Worm (Caenorhabditis elegans) whole organism, L4 larva: ENCODE measurements around the gene sulp-7.

Experiments
- D1046.2 ChIP-seq: fragments of 200-800 bp; sonication (Bioruptor generic); IDR thresholded peaks from 2 replicates; pipeline ENCODE4 v1.3.6; 2022; ENCODE audit warnings: missing genetic modification characterization, missing compliant biosample characterization
- F44E2.7 ChIP-seq: fragments of 200-800 bp; sonication (Bioruptor generic); IDR thresholded peaks from 2 replicates; pipeline ENCODE4 v2.1.2; 2022; ENCODE audit warnings: missing genetic modification characterization, missing compliant biosample characterization
- R02D3.7 ChIP-seq: fragments of 150-350 bp; sonication (generic microtip); optimal IDR thresholded peaks from 3 replicates; lab custom pipeline; 2014; ENCODE audit warnings: missing biosample characterization, missing genetic modification characterization
- Y105C5A.15 ChIP-seq: fragments of 200-800 bp; sonication (Bioruptor generic); IDR thresholded peaks from 2 replicates; pipeline ENCODE4 v1.3.6; 2022; ENCODE audit warnings: missing genetic modification characterization, missing compliant biosample characterization
- Y48G9A.11 ChIP-seq: fragments of 200-800 bp; sonication (Bioruptor generic); IDR thresholded peaks from 2 replicates; pipeline ENCODE4 v1.3.6; 2022; ENCODE audit warnings: missing genetic modification reagents, missing genetic modification characterization, missing compliant biosample characterization
- attf-4 ChIP-seq: sonication (generic microtip); optimal IDR thresholded peaks from 3 replicates; lab custom pipeline; 2017; ENCODE audit warnings: missing biosample characterization, missing genetic modification characterization
- ceh-20 ChIP-seq: fragments of 200-800 bp; sonication (Bioruptor generic); IDR thresholded peaks from 2 replicates; pipeline ENCODE4 v1.3.6; 2022; ENCODE audit warnings: missing genetic modification reagents, missing genetic modification characterization, missing compliant biosample characterization
- ceh-28 ChIP-seq: fragments of 150-350 bp; optimal IDR thresholded peaks from 2 replicates; lab custom pipeline; 2014; ENCODE audit warnings: missing biosample characterization, missing genetic modification reagents, missing genetic modification characterization
- ceh-44 ChIP-seq: fragments of 200-800 bp; sonication (Bioruptor generic); IDR thresholded peaks from 2 replicates; pipeline ENCODE4 v1.3.6; 2022; ENCODE audit warnings: missing genetic modification reagents, missing genetic modification characterization, missing compliant biosample characterization
- daf-12 ChIP-seq: fragments of 150-350 bp; optimal IDR thresholded peaks from 2 replicates; lab custom pipeline; 2014; ENCODE audit warnings: missing biosample characterization, missing genetic modification reagents, missing genetic modification characterization
- daf-19 ChIP-seq: fragments of 200-800 bp; sonication (Bioruptor generic); conservative IDR thresholded peaks from 2 replicates; pipeline ENCODE4 v1.3.6; 2022; ENCODE audit warnings: missing genetic modification characterization, missing compliant biosample characterization
- dmd-8 ChIP-seq: fragments of 200-800 bp; sonication (Bioruptor generic); IDR thresholded peaks from 2 replicates; pipeline ENCODE4 v1.3.6; 2022; ENCODE audit warnings: missing genetic modification characterization, missing compliant biosample characterization
- dpl-1 ChIP-seq: fragments of 150-350 bp; optimal IDR thresholded peaks from 2 replicates; lab custom pipeline; 2014; ENCODE audit warnings: missing biosample characterization, missing genetic modification reagents, missing genetic modification characterization
- duxl-1 ChIP-seq: sonication (generic microtip); optimal IDR thresholded peaks from 2 replicates; lab custom pipeline; 2016; ENCODE audit warnings: mild to moderate bottlenecking, missing genetic modification characterization, moderate library complexity, missing compliant biosample characterization; ENCODE audit not compliant: poor library complexity
- egl-27 ChIP-seq: sonication (generic microtip); optimal IDR thresholded peaks from 3 replicates; lab custom pipeline; 2017; ENCODE audit warnings: missing biosample characterization, missing genetic modification reagents, missing genetic modification characterization
- egl-43 ChIP-seq: fragments of 200-800 bp; sonication (Bioruptor generic); IDR thresholded peaks from 2 replicates; pipeline ENCODE4 v1.3.6; 2022; ENCODE audit warnings: missing genetic modification reagents, missing genetic modification characterization, missing compliant biosample characterization
- fkh-10 ChIP-seq: fragments of 150-350 bp; optimal IDR thresholded peaks from 2 replicates; lab custom pipeline; 2014; ENCODE audit warnings: missing biosample characterization, missing genetic modification reagents, missing genetic modification characterization
- fos-1 ChIP-seq: fragments of 150-350 bp; optimal IDR thresholded peaks from 2 replicates; lab custom pipeline; 2014; ENCODE audit warnings: missing biosample characterization, missing genetic modification characterization
- gei-8 ChIP-seq: fragments of 200-800 bp; sonication (Bioruptor generic); optimal IDR thresholded peaks from 2 replicates; lab custom pipeline; 2018; ENCODE audit warnings: mild to moderate bottlenecking, missing genetic modification characterization, missing compliant biosample characterization
- hlh-11 ChIP-seq: fragments of 200-800 bp; sonication (Bioruptor generic); optimal IDR thresholded peaks from 2 replicates; lab custom pipeline; 2018; ENCODE audit warnings: mild to moderate bottlenecking, missing genetic modification characterization, missing compliant biosample characterization
- hlh-30 ChIP-seq: sonication (generic microtip); optimal IDR thresholded peaks from 2 replicates; lab custom pipeline; 2017; ENCODE audit warnings: antibody characterized with exemption, mild to moderate bottlenecking, missing genetic modification characterization, missing compliant biosample characterization; ENCODE audit not compliant: insufficient read depth
- hmg-1.1 ChIP-seq: fragments of 200-800 bp; sonication (Bioruptor generic); IDR thresholded peaks from 2 replicates; pipeline ENCODE4 v1.3.6; 2022; ENCODE audit warnings: missing genetic modification reagents, missing genetic modification characterization, missing compliant biosample characterization
- lin-1 ChIP-seq: fragments of 200-800 bp; sonication (Bioruptor generic); IDR thresholded peaks from 2 replicates; pipeline ENCODE4 v1.3.6; 2022; ENCODE audit warnings: missing genetic modification reagents, missing genetic modification characterization, missing compliant biosample characterization
- lin-38 ChIP-seq: fragments of 200-800 bp; sonication (Bioruptor generic); IDR thresholded peaks from 2 replicates; pipeline ENCODE4 v1.3.6; 2022; ENCODE audit warnings: missing genetic modification reagents, missing genetic modification characterization, missing compliant biosample characterization
- lsy-2 ChIP-seq, 2 experiments: fragments of 150-350 bp in 1 of 2; sonication (generic microtip) in 1 of 2; optimal IDR thresholded peaks; 2 replicates each; lab custom pipeline; 2014 to 2017; ENCODE audit warnings: missing biosample characterization in 2 of 2, missing genetic modification characterization in 2 of 2
- madf-5 ChIP-seq, 2 experiments: fragments of 200-800 bp; sonication (Bioruptor generic); IDR thresholded peaks; 2 replicates each; pipeline ENCODE4 v1.3.6; 2022; ENCODE audit warnings: missing compliant biosample characterization in 2 of 2, missing genetic modification characterization in 2 of 2
- madf-9 ChIP-seq: fragments of 200-800 bp; sonication (Bioruptor generic); conservative IDR thresholded peaks from 2 replicates; pipeline ENCODE4 v1.3.6; 2022; ENCODE audit warnings: missing genetic modification reagents, missing genetic modification characterization, missing compliant biosample characterization
- mdl-1 ChIP-seq, 2 experiments: fragments of 150-350 bp in 1 of 2; sonication (generic microtip) in 1 of 2; optimal IDR thresholded peaks; 2 replicates each; lab custom pipeline; 2014 to 2017; ENCODE audit warnings: missing biosample characterization in 2 of 2, missing genetic modification characterization in 2 of 2
- mdt-29 ChIP-seq: fragments of 200-800 bp; sonication (Bioruptor generic); IDR thresholded peaks from 2 replicates; pipeline ENCODE4 v1.3.6; 2022; ENCODE audit warnings: missing genetic modification reagents, missing genetic modification characterization, missing compliant biosample characterization
- mep-1 ChIP-seq: fragments of 150-350 bp; sonication (generic microtip); optimal IDR thresholded peaks from 3 replicates; lab custom pipeline; 2014; ENCODE audit warnings: missing biosample characterization, missing genetic modification characterization
- mxl-2 ChIP-seq: fragments of 200-800 bp; sonication (Bioruptor generic); conservative IDR thresholded peaks from 2 replicates; pipeline ENCODE4 v1.3.6; 2022; ENCODE audit warnings: missing genetic modification reagents, missing genetic modification characterization, missing compliant biosample characterization
- mxl-3 ChIP-seq: fragments of 200-800 bp; sonication (Bioruptor generic); optimal IDR thresholded peaks from 2 replicates; lab custom pipeline; 2018; ENCODE audit warnings: mild to moderate bottlenecking, missing genetic modification characterization, missing compliant biosample characterization
- nhr-10 ChIP-seq: fragments of 150-350 bp; optimal IDR thresholded peaks from 2 replicates; lab custom pipeline; 2014; ENCODE audit warnings: missing biosample characterization, missing genetic modification characterization
- nhr-237 ChIP-seq: sonication (generic microtip); optimal IDR thresholded peaks from 2 replicates; lab custom pipeline; 2017; ENCODE audit warnings: missing biosample characterization, missing genetic modification characterization
- nhr-77 ChIP-seq: fragments of 150-350 bp; optimal IDR thresholded peaks from 2 replicates; lab custom pipeline; 2014; ENCODE audit warnings: missing biosample characterization, missing genetic modification characterization
- pha-4 ChIP-seq, 2 experiments: fragments of 150-350 bp in 1 of 2; fragments of 200-800 bp in 1 of 2; sonication (Bioruptor generic) in 1 of 2; IDR thresholded peaks in 1 of 2; optimal IDR thresholded peaks in 1 of 2; 2 replicates each; pipeline versions ENCODE4 v1.3.6 to Lab custom; 2014 to 2022; ENCODE audit warnings: missing genetic modification characterization in 2 of 2, missing genetic modification reagents in 2 of 2, missing biosample characterization in 1 of 2, missing compliant biosample characterization in 1 of 2
- php-3 ChIP-seq: fragments of 200-800 bp; sonication (Bioruptor generic); IDR thresholded peaks from 2 replicates; pipeline ENCODE4 v1.3.6; 2022; ENCODE audit warnings: missing genetic modification reagents, missing genetic modification characterization, missing compliant biosample characterization
- pqm-1 ChIP-seq: sonication (generic microtip); optimal IDR thresholded peaks from 2 replicates; lab custom pipeline; 2017; ENCODE audit warnings: missing biosample characterization, missing genetic modification characterization
- saeg-2 ChIP-seq: fragments of 200-800 bp; sonication (Bioruptor generic); IDR thresholded peaks from 2 replicates; pipeline ENCODE4 v1.3.6; 2022; ENCODE audit warnings: missing genetic modification reagents, missing genetic modification characterization, missing compliant biosample characterization
- sdz-12 ChIP-seq: fragments of 200-800 bp; sonication (Bioruptor generic); optimal IDR thresholded peaks from 2 replicates; lab custom pipeline; 2018; ENCODE audit warnings: mild to moderate bottlenecking, missing genetic modification characterization, missing compliant biosample characterization
- set-16 ChIP-seq: fragments of 200-800 bp; sonication (Bioruptor generic); IDR thresholded peaks from 2 replicates; pipeline ENCODE4 v1.3.6; 2022; ENCODE audit warnings: missing genetic modification reagents, missing genetic modification characterization, missing compliant biosample characterization
- snpc-1.2 ChIP-seq: fragments of 200-800 bp; sonication (Bioruptor generic); IDR thresholded peaks from 2 replicates; pipeline ENCODE4 v1.3.6; 2022; ENCODE audit warnings: missing genetic modification reagents, missing genetic modification characterization, missing compliant biosample characterization
- tag-97 ChIP-seq: fragments of 200-800 bp; sonication (Bioruptor generic); IDR thresholded peaks from 2 replicates; pipeline ENCODE4 v1.3.6; 2022; ENCODE audit warnings: missing genetic modification characterization, missing compliant biosample characterization
- unc-130 ChIP-seq: sonication (generic microtip); optimal IDR thresholded peaks from 2 replicates; lab custom pipeline; 2016; ENCODE audit warnings: missing genetic modification reagents, missing genetic modification characterization, missing compliant biosample characterization
- unc-39 ChIP-seq: sonication (generic microtip); optimal IDR thresholded peaks from 2 replicates; lab custom pipeline; 2017; ENCODE audit warnings: missing biosample characterization, missing genetic modification characterization
- unc-62 ChIP-seq, 3 experiments: fragments of 150-350 bp in 1 of 3; sonication (generic microtip); optimal IDR thresholded peaks in 2 of 3; peaks in 1 of 3; 1 replicate in 1 of 3; 2 replicates in 2 of 3; lab custom pipeline; 2014 to 2017; ENCODE audit warnings: missing biosample characterization in 3 of 3, missing genetic modification characterization in 3 of 3, missing genetic modification reagents in 3 of 3, missing genotype in 1 of 3
- vab-7 ChIP-seq: fragments of 200-800 bp; sonication (Bioruptor generic); IDR thresholded peaks from 2 replicates; pipeline ENCODE4 v1.3.6; 2022; ENCODE audit warnings: missing genetic modification reagents, missing genetic modification characterization, missing compliant biosample characterization
- zag-1 ChIP-seq: fragments of 150-350 bp; optimal IDR thresholded peaks from 2 replicates; lab custom pipeline; 2014; ENCODE audit warnings: missing biosample characterization, missing genetic modification characterization
- zfp-2 ChIP-seq: sonication (generic microtip); optimal IDR thresholded peaks from 2 replicates; lab custom pipeline; 2016; ENCODE audit warnings: mild to moderate bottlenecking, missing genetic modification characterization, missing compliant biosample characterization
- zip-11 ChIP-seq: fragments of 200-800 bp; sonication (Bioruptor generic); IDR thresholded peaks from 2 replicates; pipeline ENCODE4 v1.3.6; 2022; ENCODE audit warnings: missing genetic modification characterization, missing compliant biosample characterization
- zip-2 ChIP-seq: fragments of 150-350 bp; optimal IDR thresholded peaks from 2 replicates; lab custom pipeline; 2014; ENCODE audit warnings: missing biosample characterization, missing genetic modification characterization

Gene sulp-7

DNA sequence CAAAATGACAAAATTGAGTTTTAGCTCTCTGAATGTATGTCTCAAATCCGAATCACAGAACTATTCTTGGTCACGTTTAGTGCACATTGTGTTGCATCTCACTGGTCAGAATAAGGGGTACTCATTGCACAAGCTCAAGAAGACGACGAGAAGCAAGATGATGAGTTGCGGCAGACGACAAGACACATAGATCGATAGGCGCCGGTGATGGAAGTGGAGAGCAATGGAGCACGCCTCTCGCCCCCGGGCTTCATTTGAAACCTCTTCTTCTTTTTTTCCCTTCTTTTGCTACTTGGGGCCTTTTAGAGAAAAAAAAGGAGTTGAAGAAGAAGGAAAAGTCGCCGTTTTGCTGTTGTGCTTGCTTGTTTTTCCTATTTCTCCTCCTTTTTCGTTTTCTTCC lies 12.1 kb upstream of the sulp-7 start, which contains the start of gene apt-9:
apt-9 (plus strand) TSS at position 194 of the 400 bp plus-strand sequence.
- TF ChIP-seq pha-4 (GFP tag; IDR thresholded peaks at IDR 0.05; lab: Robert Waterston, UW) = no peak
- no peak for TF ChIP-seq pha-4 (tag; optimal IDR thresholded peaks at IDR 0.05; lab: Kevin White, UChicago)
- TF ChIP-seq mxl-3 = no peak
- TF ChIP-seq attf-4 (tag; lab: Kevin White, UChicago) = no peak
- no peak for TF ChIP-seq madf-5 (GFP tag; IDR thresholded peaks at IDR 0.05; lab: Robert Waterston, UW)
- no peak for TF ChIP-seq zip-2 (tag; lab: Kevin White, UChicago)
- no peak for TF ChIP-seq daf-12
- no peak for TF ChIP-seq dpl-1
- no peak for TF ChIP-seq snpc-1.2 (GFP tag; lab: Robert Waterston, UW)
- no peak for TF ChIP-seq hlh-11 (tag; lab: Kevin White, UChicago)
- TF ChIP-seq lin-38 (GFP tag; lab: Robert Waterston, UW) = no peak
- peak; percentile 43; the same call in 1 of the 2 replicates for TF ChIP-seq ceh-20 (GFP tag; lab: Robert Waterston, UW)
- TF ChIP-seq D1046.2 (GFP tag; lab: Robert Waterston, UW) = no peak
- TF ChIP-seq lin-1 (GFP tag; lab: Robert Waterston, UW) = no peak
- TF ChIP-seq php-3 (GFP tag; lab: Robert Waterston, UW) = no peak
- no peak for TF ChIP-seq daf-19 (GFP tag; lab: Robert Waterston, UW)
- peak; percentile 47 for TF ChIP-seq mep-1 (tag; lab: Kevin White, UChicago)
- peak; percentile 64; the same call in 1 of the 2 replicates for TF ChIP-seq hmg-1.1 (GFP tag; lab: Robert Waterston, UW)
- TF ChIP-seq saeg-2 = no peak
- TF ChIP-seq fkh-10 (GFP tag; lab: Kevin White, UChicago) = peak; percentile 58
- no peak for TF ChIP-seq zip-11 (GFP tag; lab: Robert Waterston, UW)
- TF ChIP-seq nhr-77 (tag; lab: Kevin White, UChicago) = no peak
- no peak for TF ChIP-seq F44E2.7 (GFP tag; lab: Robert Waterston, UW)
- peak in 1 of 2 experiments; percentile 92 for TF ChIP-seq unc-62 (GFP tag; optimal IDR thresholded peaks at IDR 0.05 in 1 of 2; lab: Kevin White, UChicago)
- no peak for TF ChIP-seq unc-62 (tag; optimal IDR thresholded peaks at IDR 0.05; lab: Kevin White, UChicago)
- TF ChIP-seq zfp-2 = no peak
- no peak for TF ChIP-seq egl-27 (tag; lab: Kevin White, UChicago)
- no peak for TF ChIP-seq nhr-237
- TF ChIP-seq pqm-1 (tag; lab: Kevin White, UChicago) = no peak
- TF ChIP-seq unc-130 (GFP tag; lab: Kevin White, UChicago) = no peak
- no peak for TF ChIP-seq egl-43 (GFP tag; lab: Robert Waterston, UW)
- no peak for TF ChIP-seq dmd-8 (GFP tag; lab: Robert Waterston, UW)
- peak; percentile 16 for TF ChIP-seq ceh-28 (tag; lab: Kevin White, UChicago)
- TF ChIP-seq tag-97 = no peak
- no peak for TF ChIP-seq sdz-12 (GFP tag; lab: Kevin White, UChicago)
- no peak for TF ChIP-seq ceh-44
- TF ChIP-seq unc-39 = no peak
- no peak for TF ChIP-seq Y48G9A.11 (GFP tag; lab: Robert Waterston, UW)
- TF ChIP-seq R02D3.7 (tag; lab: Kevin White, UChicago) = no peak
- TF ChIP-seq set-16 (GFP tag; lab: Robert Waterston, UW) = peak; percentile 17; the same call in 1 of the 2 replicates
- no peak for TF ChIP-seq madf-9
- no peak for TF ChIP-seq nhr-10 (tag; lab: Kevin White, UChicago)
- TF ChIP-seq Y105C5A.15 (GFP tag; lab: Robert Waterston, UW) = no peak
- no peak for TF ChIP-seq hlh-30 (tag; lab: Kevin White, UChicago)
- TF ChIP-seq duxl-1 (tag; lab: Kevin White, UChicago) = no peak
- TF ChIP-seq gei-8 (GFP tag; lab: Kevin White, UChicago) = no peak
- TF ChIP-seq fos-1 (tag; lab: Kevin White, UChicago) = no peak
- TF ChIP-seq mxl-2 (GFP tag; lab: Robert Waterston, UW) = no peak
- peak in 1 of 2 experiments; percentile 26 for TF ChIP-seq mdl-1 (tag; optimal IDR thresholded peaks at IDR 0.05; lab: Kevin White, UChicago)
- no peak for TF ChIP-seq zag-1 (tag; lab: Kevin White, UChicago)
- TF ChIP-seq lsy-2 (tag; optimal IDR thresholded peaks at IDR 0.05; lab: Kevin White, UChicago) = peak in 1 of 2 experiments; percentile 50
- 0 out of 2 replicates have a peak, but pooled peaks have one; percentile 18 for TF ChIP-seq vab-7 (GFP tag; lab: Robert Waterston, UW)
- no peak for TF ChIP-seq mdt-29 (GFP tag; lab: Robert Waterston, UW)
